Worm (Caenorhabditis elegans): ENCODE measurements around the gene ccm-2.
A peak's percentile ranks its signal among the peaks of the same experiment; 100 is the strongest.

The ccm-2 gene

ce11 chrIV:1859365-1859982 lies 25.0 kb downstream of the ccm-2 start (continued):
- no peak for TF ChIP-seq jun-1 (tag; optimal IDR thresholded peaks at IDR 0.05)
- no peak for TF ChIP-seq dsc-1 (tag; optimal IDR thresholded peaks at IDR 0.05)
- no peak for TF ChIP-seq ceh-63 (GFP tag; optimal IDR thresholded peaks at IDR 0.05)
- TF ChIP-seq mdl-1 (tag; optimal IDR thresholded peaks at IDR 0.05): peak in 1 of 2 experiments; percentile 38
- TF ChIP-seq lin-15B (tag; optimal IDR thresholded peaks at IDR 0.05): no peak
- TF ChIP-seq Y116A8C.19 (tag; optimal IDR thresholded peaks at IDR 0.05; ENCODE audit: borderline replicate concordance): no peak
- TF ChIP-seq C34B4.2 (tag; optimal IDR thresholded peaks at IDR 0.05): no peak
- peak in 5 of 6 experiments; percentile 45 to 96 (median 80) for TF ChIP-seq elt-3 (tag; optimal IDR thresholded peaks at IDR 0.05)
- TF ChIP-seq fkh-8 (tag; optimal IDR thresholded peaks at IDR 0.05): no peak
- TF ChIP-seq snu-23 (GFP tag; optimal IDR thresholded peaks at IDR 0.05): peak; percentile 36
- TF ChIP-seq aha-1 (tag; optimal IDR thresholded peaks at IDR 0.05): no peak
- peak; percentile 78 for TF ChIP-seq lin-14 (GFP tag; optimal IDR thresholded peaks at IDR 0.05)
- TF ChIP-seq isw-1 (GFP tag; IDR thresholded peaks at IDR 0.05): no peak

ce11 chrIV:1860965-1861364 lies 26.5 kb downstream of the ccm-2 start:
- TF ChIP-seq lsy-2 (tag; optimal IDR thresholded peaks at IDR 0.05): no peak
- no peak for TF ChIP-seq swsn-7 (tag; optimal IDR thresholded peaks at IDR 0.05)
- no peak for TF ChIP-seq nhr-85 (tag)
- no peak for TF ChIP-seq sup-37 (GFP tag; optimal IDR thresholded peaks at IDR 0.05)
- no peak for TF ChIP-seq blmp-1 (tag; optimal IDR thresholded peaks at IDR 0.05)
- no peak for TF ChIP-seq sptf-1 (tag; optimal IDR thresholded peaks at IDR 0.05)
- no peak for TF ChIP-seq nhr-77 (tag; optimal IDR thresholded peaks at IDR 0.05)
- TF ChIP-seq lin-15B (tag; optimal IDR thresholded peaks at IDR 0.05): no peak
- no peak for TF ChIP-seq mdl-1 (tag; optimal IDR thresholded peaks at IDR 0.05)
- TF ChIP-seq elt-2 (tag; optimal IDR thresholded peaks at IDR 0.05): no peak
- TF ChIP-seq Y116A8C.19 (tag; optimal IDR thresholded peaks at IDR 0.05; ENCODE audit: borderline replicate concordance): no peak
- no peak for TF ChIP-seq nhr-71 (tag; optimal IDR thresholded peaks at IDR 0.05)
- TF ChIP-seq snpc-4 (tag; optimal IDR thresholded peaks at IDR 0.05): no peak
- TF ChIP-seq lir-3 (tag; optimal IDR thresholded peaks at IDR 0.05; ENCODE audit: poor library complexity): no peak
- no peak for TF ChIP-seq snu-23 (GFP tag; optimal IDR thresholded peaks at IDR 0.05)

ce11 chrIV:1862655-1863054 lies 28.2 kb downstream of the ccm-2 start:
- no peak for TF ChIP-seq efl-1 (optimal IDR thresholded peaks at IDR 0.05)
- peak in 1 of 2 experiments; percentile 62 for TF ChIP-seq efl-1 (GFP tag; optimal IDR thresholded peaks at IDR 0.05 in 1 of 2)
- TF ChIP-seq pqm-1 (tag; optimal IDR thresholded peaks at IDR 0.05): no peak

ce11 chrIV:1866863-1867262 lies 32.4 kb downstream of the ccm-2 start:
- TF ChIP-seq isw-1 (GFP tag; IDR thresholded peaks at IDR 0.05) (no peak), mep-1 (tag; optimal IDR thresholded peaks at IDR 0.05) (no peak), vab-15 (tag; optimal IDR thresholded peaks at IDR 0.05) (no peak), egl-27 (tag; optimal IDR thresholded peaks at IDR 0.05) (no peak), jun-1 (tag; optimal IDR thresholded peaks at IDR 0.05) (no peak), nhr-76 (tag; optimal IDR thresholded peaks at IDR 0.05) (no peak), zag-1 (tag; optimal IDR thresholded peaks at IDR 0.05) (no peak), nhr-71 (tag; optimal IDR thresholded peaks at IDR 0.05) (peak; percentile 19), lin-35 (GFP tag; optimal IDR thresholded peaks at IDR 0.05) (no peak), lir-3 (tag; optimal IDR thresholded peaks at IDR 0.05; ENCODE audit: poor library complexity) (no peak), fkh-8 (tag; optimal IDR thresholded peaks at IDR 0.05) (no peak), nhr-85 (tag) (peak; percentile 63), swsn-7 (tag; optimal IDR thresholded peaks at IDR 0.05) (no peak), unc-86 (tag; optimal IDR thresholded peaks at IDR 0.05) (no peak), tbx-2 (tag; optimal IDR thresholded peaks at IDR 0.05) (peak; percentile 18), lin-14 (GFP tag; optimal IDR thresholded peaks at IDR 0.05) (peak; percentile 36), mdl-1 (tag; optimal IDR thresholded peaks at IDR 0.05) (no peak), blmp-1 (tag; optimal IDR thresholded peaks at IDR 0.05) (peak; percentile 98), unc-130 (tag; optimal IDR thresholded peaks at IDR 0.05) (no peak), elt-3 (tag; optimal IDR thresholded peaks at IDR 0.05) (peak in 2 of 6 experiments; percentile 68 to 74), aha-1 (tag; optimal IDR thresholded peaks at IDR 0.05) (no peak), nhr-47 (tag; optimal IDR thresholded peaks at IDR 0.05) (no peak), nhr-19 (GFP tag; conservative IDR thresholded peaks at IDR 0.05) (no peak)

All from whole organism, L1 larva.